Worm (Caenorhabditis elegans) whole organism, late embryonic: Measurements from ENCODE around the gene nhr-65.

Source experiments
- C08G9.2 ChIP-seq: sonication (generic microtip); optimal IDR thresholded peaks from 2 replicates; lab custom pipeline; 2016; ENCODE audit warnings: mild to moderate bottlenecking, missing genetic modification characterization, moderate library complexity, missing compliant biosample characterization
- C38D4.7 ChIP-seq: fragments of 200-800 bp; sonication (Bioruptor generic); optimal IDR thresholded peaks from 2 replicates; lab custom pipeline; 2018; ENCODE audit warnings: mild to moderate bottlenecking, missing genetic modification characterization, moderate library complexity, missing compliant biosample characterization
- F13H6.1 ChIP-seq: sonication (generic microtip); optimal IDR thresholded peaks from 2 replicates; lab custom pipeline; 2016; ENCODE audit warnings: missing genetic modification characterization, missing compliant biosample characterization
- K02D7.2 ChIP-seq: sonication (generic microtip); optimal IDR thresholded peaks from 2 replicates; lab custom pipeline; 2017; ENCODE audit warnings: mild to moderate bottlenecking, missing genetic modification characterization, missing compliant biosample characterization
- T23F11.4 ChIP-seq: fragments of 200-800 bp; sonication (Bioruptor generic); optimal IDR thresholded peaks from 2 replicates; lab custom pipeline; 2018; ENCODE audit warnings: mild to moderate bottlenecking, missing genetic modification characterization, missing compliant biosample characterization
- ama-1 ChIP-seq: fragments of 150-350 bp; optimal IDR thresholded peaks from 2 replicates; lab custom pipeline; 2014
- ceh-14 ChIP-seq: sonication (generic microtip); optimal IDR thresholded peaks from 2 replicates; lab custom pipeline; 2016; ENCODE audit warnings: missing genotype, missing genetic modification characterization, missing compliant biosample characterization
- ceh-18 ChIP-seq: sonication (generic microtip); optimal IDR thresholded peaks from 2 replicates; lab custom pipeline; 2016; ENCODE audit warnings: missing genetic modification characterization, missing compliant biosample characterization
- ceh-19 ChIP-seq: fragments of 200-800 bp; sonication (Bioruptor generic); optimal IDR thresholded peaks from 2 replicates; lab custom pipeline; 2018; ENCODE audit warnings: mild to moderate bottlenecking, missing genetic modification characterization, missing compliant biosample characterization
- ceh-2 ChIP-seq: sonication (generic microtip); optimal IDR thresholded peaks from 2 replicates; lab custom pipeline; 2016; ENCODE audit warnings: missing genotype, missing genetic modification characterization, missing compliant biosample characterization
- ceh-31 ChIP-seq: sonication (generic microtip); optimal IDR thresholded peaks from 2 replicates; lab custom pipeline; 2016; ENCODE audit warnings: missing genetic modification characterization, missing compliant biosample characterization
- ceh-34 ChIP-seq: sonication (generic microtip); optimal IDR thresholded peaks from 2 replicates; lab custom pipeline; 2016; ENCODE audit warnings: mild to moderate bottlenecking, missing genetic modification characterization, missing compliant biosample characterization
- ceh-6 ChIP-seq: fragments of 200-800 bp; sonication (Bioruptor generic); optimal IDR thresholded peaks from 2 replicates; lab custom pipeline; 2018; ENCODE audit warnings: mild to moderate bottlenecking, missing genetic modification characterization, missing compliant biosample characterization
- dmd-4 ChIP-seq: sonication (generic microtip); optimal IDR thresholded peaks from 2 replicates; lab custom pipeline; 2016; ENCODE audit warnings: borderline replicate concordance, missing genetic modification characterization, missing compliant biosample characterization
- elt-2 ChIP-seq: sonication (generic microtip); optimal IDR thresholded peaks from 2 replicates; lab custom pipeline; 2016; ENCODE audit warnings: missing genetic modification reagents, missing genetic modification characterization, missing compliant biosample characterization
- elt-4 ChIP-seq: sonication (generic microtip); optimal IDR thresholded peaks from 2 replicates; lab custom pipeline; 2016; ENCODE audit warnings: missing genetic modification characterization, missing compliant biosample characterization
- eyg-1 ChIP-seq: sonication (generic microtip); optimal IDR thresholded peaks from 2 replicates; lab custom pipeline; 2016; ENCODE audit warnings: missing genotype, missing genetic modification characterization, missing compliant biosample characterization
- fkh-10 ChIP-seq: fragments of 150-350 bp; optimal IDR thresholded peaks from 2 replicates; lab custom pipeline; 2014; ENCODE audit warnings: missing biosample characterization, missing genetic modification reagents, missing genetic modification characterization
- fkh-6 ChIP-seq: sonication (generic microtip); optimal IDR thresholded peaks from 2 replicates; lab custom pipeline; 2016; ENCODE audit warnings: missing genetic modification characterization, missing compliant biosample characterization
- gmeb-2 ChIP-seq: sonication (generic microtip); optimal IDR thresholded peaks from 2 replicates; lab custom pipeline; 2016; ENCODE audit warnings: missing genetic modification characterization, inconsistent platforms, missing compliant biosample characterization
- hlh-15 ChIP-seq: sonication (generic microtip); optimal IDR thresholded peaks from 2 replicates; lab custom pipeline; 2016; ENCODE audit warnings: missing genetic modification characterization, missing compliant biosample characterization
- hlh-30 ChIP-seq: sonication (generic microtip); optimal IDR thresholded peaks from 2 replicates; lab custom pipeline; 2017; ENCODE audit warnings: antibody characterized with exemption, missing genetic modification characterization, missing compliant biosample characterization; ENCODE audit not compliant: insufficient read depth
- hlh-6 ChIP-seq: sonication (generic microtip); optimal IDR thresholded peaks from 2 replicates; lab custom pipeline; 2016; ENCODE audit warnings: missing genotype, missing genetic modification characterization, missing compliant biosample characterization
- lin-11 ChIP-seq: fragments of 200-800 bp; sonication (Bioruptor generic); optimal IDR thresholded peaks from 2 replicates; lab custom pipeline; 2018; ENCODE audit warnings: mild to moderate bottlenecking, missing genetic modification characterization, missing compliant biosample characterization
- mec-3 ChIP-seq: sonication (generic microtip); optimal IDR thresholded peaks from 2 replicates; lab custom pipeline; 2016; ENCODE audit warnings: borderline replicate concordance, missing genetic modification characterization, missing compliant biosample characterization
- nfya-1 ChIP-seq: sonication (generic microtip); optimal IDR thresholded peaks from 2 replicates; lab custom pipeline; 2017; ENCODE audit warnings: missing genetic modification characterization, mild to moderate bottlenecking, missing compliant biosample characterization, antibody characterized with exemption, moderate library complexity
- nhr-232 ChIP-seq: sonication (generic microtip); optimal IDR thresholded peaks from 2 replicates; lab custom pipeline; 2016; ENCODE audit warnings: missing genetic modification characterization, missing compliant biosample characterization
- npax-4 ChIP-seq: sonication (generic microtip); optimal IDR thresholded peaks from 2 replicates; lab custom pipeline; 2016; ENCODE audit warnings: missing genetic modification characterization, missing compliant biosample characterization
- odd-2 ChIP-seq: sonication (generic microtip); optimal IDR thresholded peaks from 2 replicates; lab custom pipeline; 2017; ENCODE audit warnings: antibody characterized with exemption, mild to moderate bottlenecking, missing genetic modification characterization, missing compliant biosample characterization
- pat-9 ChIP-seq: fragments of 200-800 bp; sonication (Bioruptor generic); optimal IDR thresholded peaks from 2 replicates; lab custom pipeline; 2018; ENCODE audit warnings: mild to moderate bottlenecking, missing genetic modification characterization, moderate library complexity, missing compliant biosample characterization
- ref-2 ChIP-seq: sonication (generic microtip); optimal IDR thresholded peaks from 2 replicates; lab custom pipeline; 2016; ENCODE audit warnings: missing genetic modification characterization, missing compliant biosample characterization
- sdc-2 ChIP-seq: sonication (generic microtip); optimal IDR thresholded peaks from 2 replicates; lab custom pipeline; 2016; ENCODE audit warnings: missing genotype, missing genetic modification characterization, missing compliant biosample characterization
- sox-4 ChIP-seq: sonication (generic microtip); optimal IDR thresholded peaks from 2 replicates; lab custom pipeline; 2017; ENCODE audit warnings: mild to moderate bottlenecking, missing genetic modification characterization, inconsistent platforms, missing compliant biosample characterization
- ttx-3 ChIP-seq: sonication (generic microtip); optimal IDR thresholded peaks from 2 replicates; lab custom pipeline; 2016; ENCODE audit warnings: missing genetic modification reagents, missing genetic modification characterization, missing compliant biosample characterization
- unc-3 ChIP-seq, 2 experiments: fragments of 200-800 bp in 1 of 2; sonication (Bioruptor generic) in 1 of 2; sonication (generic microtip) in 1 of 2; conservative IDR thresholded peaks in 1 of 2; optimal IDR thresholded peaks in 1 of 2; 2 replicates each; pipeline versions ENCODE4 v1.3.6 to Lab custom; 2016 to 2022; ENCODE audit warnings: missing compliant biosample characterization in 2 of 2, missing genetic modification characterization in 2 of 2, missing genetic modification reagents in 1 of 2
- unc-42 ChIP-seq: sonication (generic microtip); optimal IDR thresholded peaks from 2 replicates; lab custom pipeline; 2016; ENCODE audit warnings: missing genotype, missing genetic modification characterization, missing compliant biosample characterization
- unc-55 ChIP-seq: sonication (generic microtip); optimal IDR thresholded peaks from 2 replicates; lab custom pipeline; 2017; ENCODE audit warnings: missing biosample characterization, missing genetic modification reagents, missing genetic modification characterization
- zip-5 ChIP-seq: sonication (generic microtip); optimal IDR thresholded peaks from 2 replicates; lab custom pipeline; 2016; ENCODE audit warnings: missing genetic modification characterization, missing compliant biosample characterization
- ztf-16 ChIP-seq: sonication (generic microtip); optimal IDR thresholded peaks from 2 replicates; lab custom pipeline; 2017; ENCODE audit warnings: missing genetic modification characterization, missing compliant biosample characterization

nhr-65 gene

ce11 chrV:18838799-18839354, at the start of gene nhr-65:
Gene nhr-65, plus strand, starts transcription at chrV:18839304.
- TF ChIP-seq hlh-30 (tag; lab: Kevin White, UChicago) (no peak), eyg-1 (tag; lab: Kevin White, UChicago) (no peak), nfya-1 (tag; lab: Kevin White, UChicago) (peak; percentile 17), mec-3 (tag; lab: Kevin White, UChicago) (no peak), gmeb-2 (tag; lab: Kevin White, UChicago) (no peak), ref-2 (tag; lab: Kevin White, UChicago) (no peak), ceh-6 (GFP tag; lab: Kevin White, UChicago) (no peak), dmd-4 (tag; lab: Kevin White, UChicago) (no peak)

ce11 chrV:18790658-18791057, 48.4 kb upstream of the nhr-65 start, which contains the start of gene nhr-231:
Gene nhr-231, plus strand, starts transcription at chrV:18790958.
- TF ChIP-seq nfya-1 (tag; lab: Kevin White, UChicago) (no peak), ceh-6 (GFP tag; lab: Kevin White, UChicago) (no peak), odd-2 (tag; lab: Kevin White, UChicago) (no peak)

ce11 chrV:18800811-18801210, 38.3 kb upstream of the nhr-65 start, which contains the start of gene nhr-170:
Gene nhr-170, minus strand, starts transcription at chrV:18800826.
- no peak for TF ChIP-seq pat-9 (tag; lab: Kevin White, UChicago)
- TF ChIP-seq ceh-2 (tag; lab: Kevin White, UChicago) = no peak
- no peak for TF ChIP-seq lin-11 (tag; lab: Kevin White, UChicago)
- no peak for TF ChIP-seq K02D7.2
- TF ChIP-seq F13H6.1 (tag; lab: Kevin White, UChicago) = no peak
- TF ChIP-seq ama-1 = no peak
- no peak for TF ChIP-seq ceh-18
- TF ChIP-seq hlh-6 = no peak
- no peak for TF ChIP-seq fkh-6
- TF ChIP-seq elt-4 (tag; lab: Kevin White, UChicago) = no peak
- TF ChIP-seq zip-5 (tag; lab: Kevin White, UChicago) = no peak

ce11 chrV:18802077-18802476, 37.0 kb upstream of the nhr-65 start, which contains the start of gene C54E10.11:
Gene C54E10.11, minus strand, starts transcription at chrV:18802177.
- TF ChIP-seq fkh-10 (GFP tag; lab: Kevin White, UChicago) = no peak
- TF ChIP-seq sdc-2 (tag; lab: Kevin White, UChicago) = no peak
- TF ChIP-seq mec-3 (tag; lab: Kevin White, UChicago) = no peak
- no peak for TF ChIP-seq ceh-31 (tag; lab: Kevin White, UChicago)
- TF ChIP-seq unc-3 (GFP tag; conservative IDR thresholded peaks at IDR 0.05; lab: Robert Waterston, UW) = no peak
- no peak for TF ChIP-seq unc-3 (tag; optimal IDR thresholded peaks at IDR 0.05; lab: Kevin White, UChicago)
- no peak for TF ChIP-seq C38D4.7 (GFP tag; lab: Kevin White, UChicago)
- no peak for TF ChIP-seq sox-4 (tag; lab: Kevin White, UChicago)

ce11 chrV:18803260-18803659, 35.8 kb upstream of the nhr-65 start, which contains the start of gene C54E10.10:
Gene C54E10.10, minus strand, starts transcription at chrV:18803360.
- TF ChIP-seq T23F11.4 (no peak), hlh-15 (no peak), nfya-1 (tag; lab: Kevin White, UChicago) (no peak), ceh-34 (tag; lab: Kevin White, UChicago) (no peak), fkh-10 (GFP tag; lab: Kevin White, UChicago) (no peak), elt-2 (tag; lab: Kevin White, UChicago) (no peak), C08G9.2 (tag; lab: Kevin White, UChicago) (no peak), ztf-16 (tag; lab: Kevin White, UChicago) (no peak), ceh-6 (GFP tag; lab: Kevin White, UChicago) (no peak), ceh-19 (GFP tag; lab: Kevin White, UChicago) (no peak), K02D7.2 (no peak), ceh-14 (tag; lab: Kevin White, UChicago) (no peak), ttx-3 (no peak), unc-42 (tag; lab: Kevin White, UChicago) (no peak), odd-2 (tag; lab: Kevin White, UChicago) (no peak), unc-55 (GFP tag; lab: Kevin White, UChicago) (no peak), unc-3 (GFP tag; conservative IDR thresholded peaks at IDR 0.05; lab: Robert Waterston, UW) (no peak), unc-3 (tag; optimal IDR thresholded peaks at IDR 0.05; lab: Kevin White, UChicago) (no peak), fkh-6 (no peak), nhr-232 (tag; lab: Kevin White, UChicago) (no peak), npax-4 (tag; lab: Kevin White, UChicago) (no peak)
